Worm (Caenorhabditis elegans) whole organism, young adult: ENCODE results near the gene C35D10.5.

Experiments used
- B0261.1 ChIP-seq: sonication (generic microtip); optimal IDR thresholded peaks from 2 replicates; lab custom pipeline; 2016; ENCODE audit warnings: mild to moderate bottlenecking, missing genetic modification characterization, moderate library complexity, missing compliant biosample characterization
- F39B2.1 ChIP-seq: fragments of 200-800 bp; sonication (Bioruptor generic); IDR thresholded peaks from 2 replicates; pipeline ENCODE4 v1.3.6; 2022; ENCODE audit warnings: missing genetic modification reagents, missing genetic modification characterization, missing compliant biosample characterization
- F55B11.4 ChIP-seq: sonication (generic microtip); optimal IDR thresholded peaks from 2 replicates; lab custom pipeline; 2016; ENCODE audit warnings: missing compliant biosample characterization, missing genetic modification characterization, borderline replicate concordance; ENCODE audit not compliant: insufficient read depth
- K11D2.4 ChIP-seq: fragments of 200-800 bp; sonication (Bioruptor generic); IDR thresholded peaks from 2 replicates; pipeline ENCODE4 v1.3.6; 2022; ENCODE audit warnings: missing genetic modification reagents, missing genetic modification characterization, missing compliant biosample characterization
- T07F8.4 ChIP-seq: sonication (generic microtip); optimal IDR thresholded peaks from 2 replicates; lab custom pipeline; 2016; ENCODE audit warnings: mild to moderate bottlenecking, missing genetic modification characterization, moderate library complexity, missing compliant biosample characterization
- ZK185.1 ChIP-seq: sonication (generic microtip); optimal IDR thresholded peaks from 2 replicates; lab custom pipeline; 2016; ENCODE audit warnings: mild to moderate bottlenecking, missing genetic modification characterization, missing compliant biosample characterization; ENCODE audit not compliant: poor library complexity, severe bottlenecking
- ama-1 ChIP-seq, 3 experiments: fragments of 150-350 bp in 1 of 3; sonication (generic microtip) in 2 of 3; optimal IDR thresholded peaks; 2 replicates each; lab custom pipeline; 2014 to 2018; ENCODE audit warnings: missing biosample characterization in 2 of 3, missing genetic modification characterization in 2 of 3, missing genetic modification reagents in 2 of 3
- aptf-2 ChIP-seq: fragments of 200-800 bp; sonication (Bioruptor generic); conservative IDR thresholded peaks from 2 replicates; pipeline ENCODE4 v1.3.6; 2022; ENCODE audit warnings: missing genetic modification reagents, missing genetic modification characterization, missing compliant biosample characterization
- atf-7 ChIP-seq: sonication (generic microtip); optimal IDR thresholded peaks from 2 replicates; lab custom pipeline; 2017; ENCODE audit warnings: mild to moderate bottlenecking, missing genetic modification characterization, missing compliant biosample characterization
- attf-3 ChIP-seq: fragments of 200-800 bp; sonication (Bioruptor generic); conservative IDR thresholded peaks from 2 replicates; pipeline ENCODE4 v1.3.6; 2022; ENCODE audit warnings: missing genetic modification reagents, missing genetic modification characterization, missing compliant biosample characterization
- attf-5 ChIP-seq: fragments of 200-800 bp; sonication (Bioruptor generic); optimal IDR thresholded peaks from 2 replicates; lab custom pipeline; 2018; ENCODE audit warnings: mild to moderate bottlenecking, missing genetic modification characterization, missing compliant biosample characterization
- cebp-2 ChIP-seq: fragments of 200-800 bp; sonication (Bioruptor generic); IDR thresholded peaks from 2 replicates; pipeline ENCODE4 v1.3.6; 2022; ENCODE audit warnings: missing genetic modification characterization, missing compliant biosample characterization
- ceh-100 ChIP-seq: fragments of 200-800 bp; sonication (Bioruptor generic); IDR thresholded peaks from 2 replicates; pipeline ENCODE4 v1.3.6; 2022; ENCODE audit warnings: missing genetic modification reagents, missing genetic modification characterization, missing compliant biosample characterization
- ceh-40 ChIP-seq: fragments of 200-800 bp; sonication (Bioruptor generic); IDR thresholded peaks from 2 replicates; pipeline ENCODE4 v1.3.6; 2022; ENCODE audit warnings: missing genetic modification characterization, missing compliant biosample characterization
- ceh-91 ChIP-seq: fragments of 200-800 bp; sonication (Bioruptor generic); IDR thresholded peaks from 2 replicates; pipeline ENCODE4 v1.3.6; 2022; ENCODE audit warnings: missing genetic modification reagents, missing genetic modification characterization, missing compliant biosample characterization
- dpl-1 ChIP-seq: fragments of 150-350 bp; optimal IDR thresholded peaks from 2 replicates; lab custom pipeline; 2014; ENCODE audit warnings: missing biosample characterization, missing genetic modification reagents, missing genetic modification characterization
- egl-18 ChIP-seq: fragments of 200-800 bp; sonication (Bioruptor generic); IDR thresholded peaks from 2 replicates; pipeline ENCODE4 v1.3.6; 2022; ENCODE audit warnings: missing genetic modification reagents, missing genetic modification characterization, missing compliant biosample characterization
- ekl-4 ChIP-seq: fragments of 200-800 bp; sonication (Bioruptor generic); IDR thresholded peaks from 2 replicates; pipeline ENCODE4 v1.3.6; 2022; ENCODE audit warnings: missing genetic modification reagents, missing genetic modification characterization, missing compliant biosample characterization
- ets-4 ChIP-seq: fragments of 200-800 bp; sonication (Bioruptor generic); optimal IDR thresholded peaks from 2 replicates; lab custom pipeline; 2018; ENCODE audit warnings: mild to moderate bottlenecking, missing genetic modification characterization, missing compliant biosample characterization
- fkh-3 ChIP-seq: sonication (generic microtip); optimal IDR thresholded peaks from 2 replicates; lab custom pipeline; 2016; ENCODE audit warnings: mild to moderate bottlenecking, missing genetic modification characterization, missing compliant biosample characterization
- gei-17 ChIP-seq: fragments of 200-800 bp; sonication (Bioruptor generic); optimal IDR thresholded peaks from 2 replicates; lab custom pipeline; 2018; ENCODE audit warnings: mild to moderate bottlenecking, missing genetic modification characterization, missing compliant biosample characterization
- hsf-1 ChIP-seq: fragments of 200-800 bp; sonication (Bioruptor generic); IDR thresholded peaks from 2 replicates; pipeline ENCODE4 v1.3.6; 2022; ENCODE audit warnings: missing genetic modification reagents, missing genetic modification characterization, missing compliant biosample characterization
- lag-1 ChIP-seq: fragments of 200-800 bp; sonication (Bioruptor generic); IDR thresholded peaks from 2 replicates; pipeline ENCODE4 v1.3.6; 2022; ENCODE audit warnings: missing genetic modification reagents, missing genetic modification characterization, missing compliant biosample characterization
- lin-35 ChIP-seq, 3 experiments: fragments of 150-350 bp in 2 of 3; sonication (generic microtip) in 1 of 3; optimal IDR thresholded peaks; 2 replicates each; lab custom pipeline; 2014 to 2018; ENCODE audit warnings: missing biosample characterization in 3 of 3, missing genetic modification characterization in 3 of 3, missing genetic modification reagents in 3 of 3
- lin-54 ChIP-seq: fragments of 200-800 bp; sonication (Bioruptor generic); optimal IDR thresholded peaks from 2 replicates; lab custom pipeline; 2018; ENCODE audit warnings: mild to moderate bottlenecking, missing genetic modification characterization, missing compliant biosample characterization
- madf-10 ChIP-seq: sonication (generic microtip); optimal IDR thresholded peaks from 2 replicates; lab custom pipeline; 2016; ENCODE audit warnings: mild to moderate bottlenecking, missing genetic modification characterization, missing compliant biosample characterization
- madf-6 ChIP-seq: fragments of 200-800 bp; sonication (Bioruptor generic); IDR thresholded peaks from 2 replicates; pipeline ENCODE4 v1.3.6; 2022; ENCODE audit warnings: missing genetic modification reagents, missing genetic modification characterization, missing compliant biosample characterization
- mxl-1 ChIP-seq: sonication (generic microtip); optimal IDR thresholded peaks from 2 replicates; lab custom pipeline; 2016; ENCODE audit warnings: missing genetic modification characterization, missing compliant biosample characterization
- nfya-1 ChIP-seq: sonication (generic microtip); optimal IDR thresholded peaks from 2 replicates; lab custom pipeline; 2017; ENCODE audit warnings: antibody characterized with exemption, missing compliant biosample characterization, missing genetic modification characterization, borderline replicate concordance; ENCODE audit not compliant: insufficient read depth
- nfya-2 ChIP-seq: fragments of 200-800 bp; sonication (Bioruptor generic); IDR thresholded peaks from 2 replicates; pipeline ENCODE4 v1.3.6; 2022; ENCODE audit warnings: missing genetic modification reagents, missing genetic modification characterization, missing compliant biosample characterization
- nfyb-1 ChIP-seq: fragments of 200-800 bp; sonication (Bioruptor generic); IDR thresholded peaks from 2 replicates; pipeline ENCODE4 v1.3.6; 2022; ENCODE audit warnings: missing genetic modification reagents, missing genetic modification characterization, missing compliant biosample characterization
- nhr-120 ChIP-seq: fragments of 200-800 bp; sonication (Bioruptor generic); IDR thresholded peaks from 2 replicates; pipeline ENCODE4 v1.3.6; 2022; ENCODE audit warnings: missing genetic modification characterization, missing compliant biosample characterization
- nhr-90 ChIP-seq: sonication (generic microtip); optimal IDR thresholded peaks from 2 replicates; lab custom pipeline; 2016; ENCODE audit warnings: missing genotype, mild to moderate bottlenecking, missing genetic modification characterization, missing compliant biosample characterization
- pbrm-1 ChIP-seq: fragments of 200-800 bp; sonication (Bioruptor generic); IDR thresholded peaks from 2 replicates; pipeline ENCODE4 v1.3.6; 2022; ENCODE audit warnings: missing genetic modification reagents, missing genetic modification characterization, missing compliant biosample characterization
- pha-4 ChIP-seq: fragments of 150-350 bp; sonication (generic microtip); optimal IDR thresholded peaks from 2 replicates; lab custom pipeline; 2014; ENCODE audit warnings: missing biosample characterization, missing genetic modification reagents, missing genetic modification characterization
- sea-2 ChIP-seq: fragments of 200-800 bp; sonication (Bioruptor generic); IDR thresholded peaks from 2 replicates; pipeline ENCODE4 v1.3.6; 2022; ENCODE audit warnings: missing genetic modification characterization, missing compliant biosample characterization
- snpc-1.3 ChIP-seq: sonication (generic microtip); optimal IDR thresholded peaks from 2 replicates; lab custom pipeline; 2017; ENCODE audit warnings: missing genetic modification characterization, mild to moderate bottlenecking, missing compliant biosample characterization, antibody characterized with exemption, moderate library complexity, missing genotype, missing genetic modification reagents; ENCODE audit not compliant: insufficient read depth
- snpc-3.4 ChIP-seq: sonication (generic microtip); optimal IDR thresholded peaks from 2 replicates; lab custom pipeline; 2017; ENCODE audit warnings: missing genetic modification characterization, mild to moderate bottlenecking, missing compliant biosample characterization, antibody characterized with exemption, moderate library complexity, missing genotype, missing genetic modification reagents
- snpc-4 ChIP-seq, 5 experiments: fragments of 150-350 bp in 1 of 5; sonication (generic microtip) in 4 of 5; optimal IDR thresholded peaks; 2 replicates each; lab custom pipeline; 2014 to 2018; ENCODE audit warnings: missing genetic modification characterization in 5 of 5, missing biosample characterization in 3 of 5, antibody characterized with exemption in 2 of 5, mild to moderate bottlenecking in 2 of 5, missing compliant biosample characterization in 2 of 5, missing genotype in 2 of 5, moderate library complexity in 2 of 5, missing genetic modification reagents in 1 of 5
- somi-1 ChIP-seq: fragments of 200-800 bp; sonication (Bioruptor generic); optimal IDR thresholded peaks from 2 replicates; lab custom pipeline; 2018; ENCODE audit warnings: mild to moderate bottlenecking, missing genetic modification characterization, missing compliant biosample characterization
- sptf-2 ChIP-seq: fragments of 200-800 bp; sonication (Bioruptor generic); optimal IDR thresholded peaks from 2 replicates; lab custom pipeline; 2018; ENCODE audit warnings: mild to moderate bottlenecking, missing genetic modification characterization, missing compliant biosample characterization
- tbx-9 ChIP-seq: sonication (generic microtip); optimal IDR thresholded peaks from 2 replicates; lab custom pipeline; 2016; ENCODE audit warnings: borderline replicate concordance, missing genetic modification characterization, inconsistent platforms, missing compliant biosample characterization
- tlf-1 ChIP-seq: fragments of 200-800 bp; sonication (Bioruptor generic); optimal IDR thresholded peaks from 2 replicates; lab custom pipeline; 2018; ENCODE audit warnings: mild to moderate bottlenecking, missing genetic modification characterization, missing compliant biosample characterization
- unc-130 ChIP-seq: sonication (generic microtip); optimal IDR thresholded peaks from 2 replicates; lab custom pipeline; 2016; ENCODE audit warnings: missing genetic modification reagents, missing genetic modification characterization, missing compliant biosample characterization
- ztf-18 ChIP-seq: sonication (generic microtip); optimal IDR thresholded peaks from 2 replicates; lab custom pipeline; 2016; ENCODE audit warnings: missing genotype, mild to moderate bottlenecking, missing genetic modification characterization, missing compliant biosample characterization
- ztf-25 ChIP-seq: fragments of 200-800 bp; sonication (Bioruptor generic); IDR thresholded peaks from 2 replicates; pipeline ENCODE4 v1.3.6; 2022; ENCODE audit warnings: missing genetic modification reagents, missing genetic modification characterization, missing compliant biosample characterization
- ztf-3 ChIP-seq: fragments of 200-800 bp; sonication (Bioruptor generic); optimal IDR thresholded peaks from 2 replicates; lab custom pipeline; 2018; ENCODE audit warnings: mild to moderate bottlenecking, missing genetic modification characterization, missing compliant biosample characterization

Gene C35D10.5

ce11 chrIII:4899728-4900127 lies 37.6 kb downstream of the C35D10.5 start (continued):
- TF ChIP-seq madf-6, result peak; percentile 78
- TF ChIP-seq F39B2.1 (GFP tag; lab: Robert Waterston, UW), result no peak
- TF ChIP-seq nhr-120 (GFP tag; lab: Robert Waterston, UW), result no peak
- TF ChIP-seq fkh-3, result no peak
- peak; percentile 99 for TF ChIP-seq attf-5 (GFP tag; lab: Kevin White, UChicago)
- peak; percentile 90 for TF ChIP-seq ceh-100 (GFP tag; lab: Robert Waterston, UW)
- TF ChIP-seq ztf-18 (tag; lab: Kevin White, UChicago), result peak; percentile 87
- TF ChIP-seq tlf-1 (GFP tag; lab: Kevin White, UChicago), result peak; percentile 98
- TF ChIP-seq ets-4 (GFP tag; lab: Kevin White, UChicago), result peak; percentile 99
- no peak for TF ChIP-seq ama-1 (optimal IDR thresholded peaks at IDR 0.05; lab: Kevin White, UChicago)
- TF ChIP-seq ama-1 (GFP tag; optimal IDR thresholded peaks at IDR 0.05; lab: Kevin White, UChicago), result no peak
- TF ChIP-seq cebp-2, result no peak
- TF ChIP-seq pbrm-1 (GFP tag; lab: Robert Waterston, UW), result peak; percentile 97
- TF ChIP-seq somi-1 (GFP tag; lab: Kevin White, UChicago), result peak; percentile 100
- TF ChIP-seq snpc-3.4, result no peak
- TF ChIP-seq gei-17, result peak; percentile 92
- TF ChIP-seq attf-3 (GFP tag; lab: Robert Waterston, UW), result peak; percentile 76
- peak; percentile 97 for TF ChIP-seq nhr-90 (tag; lab: Kevin White, UChicago)
- 0 out of 2 replicates have a peak, but pooled peaks have one; percentile 70 for TF ChIP-seq ztf-25 (GFP tag; lab: Robert Waterston, UW)
- peak; percentile 64 for TF ChIP-seq ceh-91 (GFP tag; lab: Robert Waterston, UW)
- TF ChIP-seq F55B11.4, result no peak
- TF ChIP-seq ztf-3, result peak; percentile 98
- peak; percentile 75 for TF ChIP-seq hsf-1 (GFP tag; lab: Robert Waterston, UW)
- peak; percentile 96 for TF ChIP-seq ZK185.1 (tag; lab: Kevin White, UChicago)
- TF ChIP-seq snpc-1.3 (tag; lab: Kevin White, UChicago), result no peak
- TF ChIP-seq egl-18 (GFP tag; lab: Robert Waterston, UW), result peak; percentile 94
- no peak for TF ChIP-seq tbx-9 (tag; lab: Kevin White, UChicago)
- peak in 2 of 3 experiments; percentile 68 to 96 for TF ChIP-seq lin-35 (GFP tag; optimal IDR thresholded peaks at IDR 0.05; lab: Kevin White, UChicago)
- peak; percentile 98 for TF ChIP-seq ekl-4 (GFP tag; lab: Robert Waterston, UW)
- TF ChIP-seq B0261.1 (tag; lab: Kevin White, UChicago), result peak; percentile 37
- TF ChIP-seq atf-7 (tag; lab: Kevin White, UChicago), result peak; percentile 100
- TF ChIP-seq mxl-1 (tag; lab: Kevin White, UChicago), result peak; percentile 58
- TF ChIP-seq nfya-2 (GFP tag; lab: Robert Waterston, UW), result no peak
- peak; percentile 58 for TF ChIP-seq sptf-2
- peak; percentile 84 for TF ChIP-seq pha-4 (tag; lab: Kevin White, UChicago)
- TF ChIP-seq aptf-2, result peak; percentile 73; the same call in 1 of the 2 replicates
- TF ChIP-seq sea-2, result peak; percentile 97
- peak; percentile 95 for TF ChIP-seq madf-10 (tag; lab: Kevin White, UChicago)
- TF ChIP-seq unc-130, result peak; percentile 9
- TF ChIP-seq nfyb-1 (GFP tag; lab: Robert Waterston, UW), result peak; percentile 99
- TF ChIP-seq K11D2.4 (GFP tag; lab: Robert Waterston, UW), result peak; percentile 98
- TF ChIP-seq lag-1, result peak; percentile 86; the same call in 1 of the 2 replicates
- TF ChIP-seq dpl-1, result peak; percentile 32
- TF ChIP-seq snpc-4 (GFP tag; optimal IDR thresholded peaks at IDR 0.05; lab: Kevin White, UChicago), result peak; percentile 69
- peak; percentile 77 to 91 (median 82) for TF ChIP-seq snpc-4 (tag; optimal IDR thresholded peaks at IDR 0.05; lab: Kevin White, UChicago)
- TF ChIP-seq lin-54 (GFP tag; lab: Kevin White, UChicago), result peak; percentile 96
- peak; percentile 38 for TF ChIP-seq T07F8.4 (tag; lab: Kevin White, UChicago)
- no peak for TF ChIP-seq nfya-1 (tag; lab: Kevin White, UChicago)
- TF ChIP-seq ceh-40 (GFP tag; lab: Robert Waterston, UW), result no peak
